Fruit fly (Drosophila melanogaster): ENCODE data around the gene Jon25Biii.

The Jon25Biii gene

DNA sequence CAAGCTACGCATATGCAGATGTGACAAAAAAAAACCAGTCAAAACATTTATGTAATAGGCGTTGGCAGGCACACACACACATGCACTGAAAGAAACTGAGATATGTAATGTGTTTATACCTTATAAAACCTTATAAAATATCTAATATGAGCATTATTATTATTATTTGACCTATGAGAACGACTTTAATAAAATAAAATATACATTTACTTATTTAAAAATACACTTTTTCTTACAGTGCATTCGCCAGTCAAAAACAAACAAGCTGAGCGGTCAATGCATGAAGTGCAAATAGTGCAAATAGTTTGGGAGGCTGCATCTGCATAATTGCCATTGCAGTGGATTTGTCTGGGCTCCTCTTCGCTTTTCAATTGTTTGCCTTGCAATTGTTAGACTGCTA lies 42.6 kb downstream of the Jon25Biii start (continued):
- TF ChIP-seq Hsf (GFP tag; optimal IDR thresholded peaks at IDR 0.05) = peak; percentile 47
- no peak for TF ChIP-seq Lpt (GFP tag; optimal IDR thresholded peaks at IDR 0.05)
- peak; percentile 75 for TF ChIP-seq CG7556 (GFP tag; optimal IDR thresholded peaks at IDR 0.05)
- peak; percentile 60; the same call in 1 of the 2 replicates for TF ChIP-seq Nf-YA (GFP tag; IDR thresholded peaks at IDR 0.05)
- peak; percentile 4 for TF ChIP-seq Dad (GFP tag; optimal IDR thresholded peaks at IDR 0.05)
- TF ChIP-seq fru (optimal IDR thresholded peaks at IDR 0.05) = no peak
- peak; percentile 40 for TF ChIP-seq fd3F (GFP tag; optimal IDR thresholded peaks at IDR 0.05)
- peak; percentile 18 for TF ChIP-seq CG10274 (GFP tag; optimal IDR thresholded peaks at IDR 0.05)
- TF ChIP-seq CG4707 (GFP tag; optimal IDR thresholded peaks at IDR 0.05) = peak; percentile 27
- peak; percentile 44 for TF ChIP-seq CG7987 (GFP tag; optimal IDR thresholded peaks at IDR 0.05)
- TF ChIP-seq psq (GFP tag; optimal IDR thresholded peaks at IDR 0.05) = peak; percentile 24
- peak; percentile 35 for TF ChIP-seq CG9727 (GFP tag; optimal IDR thresholded peaks at IDR 0.05)
- TF ChIP-seq chinmo (GFP tag; IDR thresholded peaks at IDR 0.05; ENCODE audit: partially characterized antibody) = 0 out of 4 replicates have a peak, but pooled peaks have one; percentile 26
- no peak for TF ChIP-seq CG17186 (GFP tag; optimal IDR thresholded peaks at IDR 0.05)
- peak; percentile 12; the same call in 1 of the 2 replicates for TF ChIP-seq Taf1 (GFP tag; IDR thresholded peaks at IDR 0.05)
- no peak for TF ChIP-seq amos (GFP tag; IDR thresholded peaks at IDR 0.05; ENCODE audit: partially characterized antibody)
- no peak for TF ChIP-seq CG8478 (optimal IDR thresholded peaks at IDR 0.05)
- no peak for TF ChIP-seq Hey (tag; optimal IDR thresholded peaks at IDR 0.05)
- TF ChIP-seq CG14441 (GFP tag; IDR thresholded peaks at IDR 0.05) = peak; percentile 46; the same call in 1 of the 2 replicates
- peak; percentile 36 for TF ChIP-seq CG3281 (GFP tag; optimal IDR thresholded peaks at IDR 0.05)
- TF ChIP-seq Ada2b (GFP tag; IDR thresholded peaks at IDR 0.05) = peak; percentile 83
- TF ChIP-seq Asciz (GFP tag; optimal IDR thresholded peaks at IDR 0.05) = peak; percentile 82
- no peak for TF ChIP-seq CTCF (GFP tag; optimal IDR thresholded peaks at IDR 0.05)
- peak; percentile 64 for TF ChIP-seq ewg (GFP tag; optimal IDR thresholded peaks at IDR 0.05)
- no peak for TF ChIP-seq HLH4C (GFP tag; IDR thresholded peaks at IDR 0.05; ENCODE audit: partially characterized antibody)
- peak; percentile 53 for TF ChIP-seq tin (GFP tag; optimal IDR thresholded peaks at IDR 0.05)
- TF ChIP-seq CG12071 (GFP tag; optimal IDR thresholded peaks at IDR 0.05) = peak; percentile 61
- peak; percentile 71 for TF ChIP-seq wor (GFP tag; IDR thresholded peaks at IDR 0.05)
- TF ChIP-seq ab (GFP tag; optimal IDR thresholded peaks at IDR 0.05) = no peak
- no peak for TF ChIP-seq tx (GFP tag; optimal IDR thresholded peaks at IDR 0.05)
- TF ChIP-seq az2 (GFP tag; optimal IDR thresholded peaks at IDR 0.05) = peak; percentile 74
- peak; percentile 54; the same call in 2 of the 3 replicates for TF ChIP-seq Optix (GFP tag; IDR thresholded peaks at IDR 0.05)
- TF ChIP-seq Myb (GFP tag; optimal IDR thresholded peaks at IDR 0.05) = no peak
- no peak for TF ChIP-seq B-H2 (GFP tag; optimal IDR thresholded peaks at IDR 0.05)
- TF ChIP-seq BtbVII (GFP tag; optimal IDR thresholded peaks at IDR 0.05) = peak; percentile 44
- TF ChIP-seq sens (GFP tag) = peak; percentile 90
- TF ChIP-seq CG9817 (tag; optimal IDR thresholded peaks at IDR 0.05) = peak; percentile 21
- TF ChIP-seq CG6813 (GFP tag; optimal IDR thresholded peaks at IDR 0.05) = peak; percentile 47
- peak; percentile 11 for TF ChIP-seq CG4617 (GFP tag; optimal IDR thresholded peaks at IDR 0.05; ENCODE audit: borderline replicate concordance)
- no peak for TF ChIP-seq Doc2 (GFP tag; IDR thresholded peaks at IDR 0.05)
- TF ChIP-seq Ets65A (GFP tag) = peak; percentile 65
- TF ChIP-seq ttk (GFP tag; IDR thresholded peaks at IDR 0.05) = peak; percentile 84
- peak; percentile 77 for TF ChIP-seq fd96Cb (tag; optimal IDR thresholded peaks at IDR 0.05)
- TF ChIP-seq CG8388 (GFP tag; optimal IDR thresholded peaks at IDR 0.05) = peak; percentile 77
- TF ChIP-seq pum (GFP tag; optimal IDR thresholded peaks at IDR 0.05) = peak; percentile 41
- no peak for TF ChIP-seq D19B (GFP tag; optimal IDR thresholded peaks at IDR 0.05)
- TF ChIP-seq sqz (GFP tag; optimal IDR thresholded peaks at IDR 0.05) = peak; percentile 64
- TF ChIP-seq cad (GFP tag; optimal IDR thresholded peaks at IDR 0.05) = no peak
- TF ChIP-seq Dek (tag; optimal IDR thresholded peaks at IDR 0.05) = peak; percentile 55
- TF ChIP-seq ssp (GFP tag; IDR thresholded peaks at IDR 0.05) = peak; percentile 38; the same call in 1 of the 2 replicates
- peak; percentile 93 for TF ChIP-seq CG31441 (GFP tag; IDR thresholded peaks at IDR 0.05)
- no peak for TF ChIP-seq GATAe (GFP tag; conservative IDR thresholded peaks at IDR 0.05)
- no peak for TF ChIP-seq CG3838 (GFP tag; optimal IDR thresholded peaks at IDR 0.05)
